Fruit fly (Drosophila melanogaster) whole organism, prepupa: ENCODE data around the gene Etl1.

Experiments
- CG10669 ChIP-seq: fragments of 200-800 bp; sonication (Bioruptor generic); optimal IDR thresholded peaks from 3 replicates; lab custom pipeline; 2018; ENCODE audit warnings: missing biosample characterization, mild to moderate bottlenecking, missing genetic modification characterization, moderate library complexity
- CG15336 ChIP-seq: fragments of 200-800 bp; sonication (Bioruptor generic); IDR thresholded peaks from 2 replicates; pipeline ENCODE4 v1.3.6; 2022; ENCODE audit warnings: missing biosample characterization, missing genetic modification characterization
- CG3032 ChIP-seq: fragments of 200-800 bp; optimal IDR thresholded peaks from 2 replicates; lab custom pipeline; 2019; ENCODE audit warnings: missing biosample characterization, mild to moderate bottlenecking, missing genetic modification characterization, moderate library complexity
- CG31627 ChIP-seq: fragments of 200-800 bp; sonication (Bioruptor generic); optimal IDR thresholded peaks from 3 replicates; lab custom pipeline; 2016; ENCODE audit warnings: missing biosample characterization, missing genetic modification characterization
- CG6792 ChIP-seq: fragments of 200-800 bp; sonication (Bioruptor generic); optimal IDR thresholded peaks from 3 replicates; lab custom pipeline; 2016; ENCODE audit warnings: missing biosample characterization, missing genetic modification characterization
- CG8119 ChIP-seq: fragments of 200-800 bp; sonication (Bioruptor generic); IDR thresholded peaks from 3 replicates; pipeline ENCODE4 v1.3.6; 2022; ENCODE audit warnings: missing biosample characterization, missing genetic modification characterization
- Hr38 ChIP-seq: sonication (Bioruptor generic); optimal IDR thresholded peaks from 2 replicates; lab custom pipeline; 2016; ENCODE audit warnings: missing biosample characterization, missing genetic modification characterization
- OdsH ChIP-seq: fragments of 200-800 bp; sonication (Bioruptor generic); optimal IDR thresholded peaks from 3 replicates; lab custom pipeline; 2016; ENCODE audit warnings: missing biosample characterization, missing genetic modification characterization
- Smox ChIP-seq: fragments of 200-800 bp; sonication (Bioruptor generic); optimal IDR thresholded peaks from 3 replicates; lab custom pipeline; 2016; ENCODE audit warnings: missing biosample characterization, missing genetic modification characterization
- Sox14 ChIP-seq: fragments of 200-800 bp; sonication (Bioruptor generic); optimal IDR thresholded peaks from 3 replicates; lab custom pipeline; 2016; ENCODE audit warnings: missing biosample characterization, missing genetic modification characterization
- Sox15 ChIP-seq: fragments of 200-800 bp; sonication (Bioruptor generic); optimal IDR thresholded peaks from 3 replicates; lab custom pipeline; 2016; ENCODE audit warnings: missing biosample characterization, missing genetic modification characterization
- cyc ChIP-seq: fragments of 200-800 bp; sonication (Bioruptor generic); optimal IDR thresholded peaks from 3 replicates; lab custom pipeline; 2016; ENCODE audit warnings: missing biosample characterization, missing genetic modification characterization

DNA sequence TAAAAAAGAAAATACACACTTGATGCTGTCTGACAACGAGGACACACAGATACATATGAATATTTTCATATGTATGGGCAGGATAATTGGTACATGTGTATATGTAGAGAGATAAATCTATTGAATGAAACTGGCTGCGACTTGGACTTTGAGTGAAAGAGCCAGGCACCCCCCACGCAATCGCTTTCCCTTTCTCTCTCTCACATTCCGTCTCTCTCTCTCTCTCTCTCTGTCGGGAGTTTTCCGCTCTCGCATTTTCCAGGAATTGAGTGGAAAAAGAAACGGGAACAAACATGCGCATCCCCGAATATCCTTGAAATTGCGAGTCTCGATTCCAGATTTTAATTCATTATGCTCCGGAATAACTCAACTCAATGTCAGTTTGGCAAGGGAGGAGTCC lies 48.9 kb downstream of the Etl1 start:
- TF ChIP-seq Hr38 (no peak), cyc (no peak), CG31627 (GFP tag; lab: Kevin White, UChicago) (no peak), Sox14 (GFP tag; lab: Kevin White, UChicago) (no peak), CG15336 (GFP tag; lab: Robert Waterston, UW) (no peak), Smox (GFP tag; lab: Kevin White, UChicago) (no peak), CG6792 (no peak), CG10669 (GFP tag; lab: Kevin White, UChicago) (no peak), CG8119 (no peak), Sox15 (GFP tag; lab: Kevin White, UChicago) (no peak), CG3032 (tag; lab: Kevin White, UChicago) (no peak), OdsH (GFP tag; lab: Kevin White, UChicago) (no peak)
